Worm (Caenorhabditis elegans) whole organism, L1 larva: ENCODE results near the gene col-162.
A peak's percentile ranks its signal among the peaks of the same experiment; 100 is the strongest.

ENCODE experiments used
- C04F5.9 ChIP-seq: sonication (generic microtip); optimal IDR thresholded peaks from 2 replicates; lab custom pipeline; 2016; ENCODE audit warnings: missing genetic modification characterization, missing compliant biosample characterization
- C34B4.2 ChIP-seq: sonication (generic microtip); optimal IDR thresholded peaks from 2 replicates; lab custom pipeline; 2017; ENCODE audit warnings: mild to moderate bottlenecking, missing genetic modification characterization, missing compliant biosample characterization
- aha-1 ChIP-seq: fragments of 150-350 bp; optimal IDR thresholded peaks from 2 replicates; lab custom pipeline; 2014; ENCODE audit warnings: missing biosample characterization, missing genetic modification characterization
- alr-1 ChIP-seq: fragments of 200-800 bp; sonication (Bioruptor generic); optimal IDR thresholded peaks from 2 replicates; lab custom pipeline; 2018; ENCODE audit warnings: borderline replicate concordance, mild to moderate bottlenecking, missing genetic modification characterization, missing compliant biosample characterization
- ama-1 ChIP-seq: fragments of 150-350 bp; optimal IDR thresholded peaks from 2 replicates; lab custom pipeline; 2014
- ceh-63 ChIP-seq: fragments of 200-800 bp; sonication (Bioruptor generic); optimal IDR thresholded peaks from 2 replicates; lab custom pipeline; 2018; ENCODE audit warnings: mild to moderate bottlenecking, missing genetic modification characterization, missing compliant biosample characterization
- ceh-8 ChIP-seq: fragments of 200-800 bp; sonication (Bioruptor generic); optimal IDR thresholded peaks from 2 replicates; lab custom pipeline; 2018; ENCODE audit warnings: mild to moderate bottlenecking, missing genetic modification characterization, moderate library complexity, missing compliant biosample characterization
- ceh-90 ChIP-seq: sonication (generic microtip); optimal IDR thresholded peaks from 2 replicates; lab custom pipeline; 2016; ENCODE audit warnings: missing genetic modification characterization, missing compliant biosample characterization
- dpl-1 ChIP-seq, 3 experiments: fragments of 150-350 bp in 2 of 3; sonication (generic microtip) in 1 of 3; optimal IDR thresholded peaks; 2 replicates each; lab custom pipeline; 2014 to 2017; ENCODE audit warnings: missing biosample characterization in 3 of 3, missing genetic modification characterization in 3 of 3, missing genetic modification reagents in 3 of 3
- dsc-1 ChIP-seq: sonication (generic microtip); optimal IDR thresholded peaks from 2 replicates; lab custom pipeline; 2016; ENCODE audit warnings: mild to moderate bottlenecking, missing genetic modification characterization, missing compliant biosample characterization
- efl-3 ChIP-seq: fragments of 200-800 bp; sonication (Bioruptor generic); optimal IDR thresholded peaks from 2 replicates; lab custom pipeline; 2018; ENCODE audit warnings: mild to moderate bottlenecking, missing genetic modification characterization, missing compliant biosample characterization
- egl-13 ChIP-seq: sonication (generic microtip); optimal IDR thresholded peaks from 2 replicates; lab custom pipeline; 2016; ENCODE audit warnings: missing genotype, missing genetic modification reagents, missing genetic modification characterization, missing compliant biosample characterization
- egl-27 ChIP-seq, 2 experiments: fragments of 150-350 bp in 1 of 2; sonication (generic microtip); optimal IDR thresholded peaks; 3 replicates each; lab custom pipeline; 2017 to 2018; ENCODE audit warnings: missing biosample characterization in 2 of 2, missing genetic modification characterization in 2 of 2, missing genetic modification reagents in 2 of 2
- elt-2 ChIP-seq: sonication (generic microtip); optimal IDR thresholded peaks from 2 replicates; lab custom pipeline; 2016; ENCODE audit warnings: missing genetic modification characterization, mild to moderate bottlenecking, inconsistent platforms, missing compliant biosample characterization, missing genetic modification reagents
- ets-5 ChIP-seq: fragments of 200-800 bp; sonication (Bioruptor generic); IDR thresholded peaks from 2 replicates; pipeline ENCODE4 v1.3.6; 2022; ENCODE audit warnings: missing genetic modification characterization, missing compliant biosample characterization
- fkh-8 ChIP-seq: sonication (generic microtip); optimal IDR thresholded peaks from 2 replicates; lab custom pipeline; 2016; ENCODE audit warnings: mild to moderate bottlenecking, missing genetic modification characterization, missing compliant biosample characterization
- fos-1 ChIP-seq: fragments of 150-350 bp; optimal IDR thresholded peaks from 2 replicates; lab custom pipeline; 2014; ENCODE audit warnings: missing biosample characterization, missing genetic modification characterization
- hlh-4 ChIP-seq: sonication (generic microtip); optimal IDR thresholded peaks from 2 replicates; lab custom pipeline; 2016; ENCODE audit warnings: mild to moderate bottlenecking, missing genetic modification characterization, missing compliant biosample characterization
- hpl-2 ChIP-seq: fragments of 150-350 bp; optimal IDR thresholded peaks from 2 replicates; lab custom pipeline; 2014; ENCODE audit warnings: missing biosample characterization, missing genetic modification reagents, missing genetic modification characterization
- jun-1 ChIP-seq: fragments of 150-350 bp; optimal IDR thresholded peaks from 2 replicates; lab custom pipeline; 2014; ENCODE audit warnings: missing biosample characterization, missing genetic modification reagents, missing genetic modification characterization
- lin-14 ChIP-seq: fragments of 200-800 bp; sonication (Bioruptor generic); optimal IDR thresholded peaks from 2 replicates; lab custom pipeline; 2018; ENCODE audit warnings: mild to moderate bottlenecking, missing genetic modification characterization, moderate library complexity, missing compliant biosample characterization
- lin-35 ChIP-seq, 2 experiments: fragments of 150-350 bp; optimal IDR thresholded peaks; 2 replicates each; lab custom pipeline; 2014; ENCODE audit warnings: missing biosample characterization in 2 of 2, missing genetic modification characterization in 2 of 2, missing genetic modification reagents in 2 of 2
- lin-39 ChIP-seq: fragments of 150-350 bp; optimal IDR thresholded peaks from 2 replicates; lab custom pipeline; 2014; ENCODE audit warnings: missing biosample characterization, missing genetic modification reagents, missing genetic modification characterization
- lir-3 ChIP-seq: sonication (generic microtip); optimal IDR thresholded peaks from 2 replicates; lab custom pipeline; 2016; ENCODE audit warnings: mild to moderate bottlenecking, missing genetic modification characterization, moderate library complexity, missing compliant biosample characterization; ENCODE audit not compliant: poor library complexity
- mab-9 ChIP-seq: fragments of 200-800 bp; sonication (Bioruptor generic); IDR thresholded peaks from 2 replicates; pipeline ENCODE4 v1.3.6; 2022; ENCODE audit warnings: missing genetic modification reagents, missing genetic modification characterization, missing compliant biosample characterization
- mdl-1 ChIP-seq, 2 experiments: fragments of 150-350 bp; optimal IDR thresholded peaks; 2 replicates each; lab custom pipeline; 2014 to 2017; ENCODE audit warnings: missing biosample characterization in 2 of 2, missing genetic modification characterization in 2 of 2, inconsistent platforms in 1 of 2
- mef-2 ChIP-seq: fragments of 150-350 bp; optimal IDR thresholded peaks from 2 replicates; lab custom pipeline; 2014; ENCODE audit warnings: missing biosample characterization, missing genetic modification characterization
- mep-1 ChIP-seq: fragments of 150-350 bp; optimal IDR thresholded peaks from 2 replicates; lab custom pipeline; 2014; ENCODE audit warnings: missing biosample characterization, missing genetic modification characterization
- nhr-11 ChIP-seq: fragments of 150-350 bp; optimal IDR thresholded peaks from 2 replicates; lab custom pipeline; 2014; ENCODE audit warnings: missing biosample characterization, missing genetic modification characterization
- nhr-12 ChIP-seq: sonication (generic microtip); optimal IDR thresholded peaks from 2 replicates; lab custom pipeline; 2017; ENCODE audit warnings: missing biosample characterization, missing genetic modification characterization
- nhr-19 ChIP-seq: fragments of 200-800 bp; sonication (Bioruptor generic); conservative IDR thresholded peaks from 2 replicates; pipeline ENCODE4 v1.3.6; 2022; ENCODE audit warnings: missing genetic modification characterization, missing compliant biosample characterization
- nhr-237 ChIP-seq: fragments of 150-350 bp; optimal IDR thresholded peaks from 2 replicates; lab custom pipeline; 2014; ENCODE audit warnings: missing biosample characterization, missing genetic modification characterization
- nhr-28 ChIP-seq: fragments of 150-350 bp; optimal IDR thresholded peaks from 2 replicates; lab custom pipeline; 2014; ENCODE audit warnings: missing biosample characterization, missing genetic modification characterization
- nhr-71 ChIP-seq: sonication (generic microtip); optimal IDR thresholded peaks from 2 replicates; lab custom pipeline; 2016; ENCODE audit warnings: mild to moderate bottlenecking, missing genetic modification characterization, moderate library complexity, missing compliant biosample characterization
- nhr-76 ChIP-seq: sonication (generic microtip); optimal IDR thresholded peaks from 2 replicates; lab custom pipeline; 2017; ENCODE audit warnings: missing biosample characterization, missing genetic modification characterization
- nhr-85 ChIP-seq: sonication (generic microtip); peaks from one replicate; lab custom pipeline; 2016; ENCODE audit warnings: missing genetic modification characterization, inconsistent platforms, missing compliant biosample characterization
- nhr-90 ChIP-seq: sonication (generic microtip); optimal IDR thresholded peaks from 2 replicates; lab custom pipeline; 2016; ENCODE audit warnings: mild to moderate bottlenecking, missing genetic modification characterization, missing compliant biosample characterization; ENCODE audit not compliant: poor library complexity
- pag-3 ChIP-seq: sonication (generic microtip); optimal IDR thresholded peaks from 2 replicates; lab custom pipeline; 2017; ENCODE audit warnings: missing genetic modification characterization, mild to moderate bottlenecking, missing compliant biosample characterization, antibody characterized with exemption, borderline replicate concordance; ENCODE audit not compliant: insufficient read depth
- rnt-1 ChIP-seq: sonication (generic microtip); optimal IDR thresholded peaks from 2 replicates; lab custom pipeline; 2016; ENCODE audit warnings: mild to moderate bottlenecking, missing genetic modification characterization, moderate library complexity, missing compliant biosample characterization
- skn-1 ChIP-seq: fragments of 150-350 bp; optimal IDR thresholded peaks from 2 replicates; lab custom pipeline; 2014; ENCODE audit warnings: missing biosample characterization, missing genetic modification characterization
- snpc-4 ChIP-seq: fragments of 150-350 bp; optimal IDR thresholded peaks from 2 replicates; lab custom pipeline; 2014; ENCODE audit warnings: missing biosample characterization, missing genetic modification characterization
- unc-130 ChIP-seq: fragments of 150-350 bp; optimal IDR thresholded peaks from 2 replicates; lab custom pipeline; 2017; ENCODE audit warnings: missing biosample characterization, missing genetic modification characterization, inconsistent platforms
- unc-30 ChIP-seq: sonication (generic microtip); optimal IDR thresholded peaks from 2 replicates; lab custom pipeline; 2017; ENCODE audit warnings: missing biosample characterization, missing genetic modification characterization
- unc-86 ChIP-seq: sonication (generic microtip); optimal IDR thresholded peaks from 2 replicates; lab custom pipeline; 2016; ENCODE audit warnings: missing genetic modification characterization, missing compliant biosample characterization
- unc-98 ChIP-seq: fragments of 200-800 bp; sonication (Bioruptor generic); IDR thresholded peaks from 2 replicates; pipeline ENCODE4 v1.3.6; 2022; ENCODE audit warnings: missing genetic modification characterization, missing compliant biosample characterization
- zag-1 ChIP-seq: fragments of 150-350 bp; optimal IDR thresholded peaks from 2 replicates; lab custom pipeline; 2014; ENCODE audit warnings: missing biosample characterization, missing genetic modification characterization
- zip-4 ChIP-seq: fragments of 200-800 bp; sonication (Bioruptor generic); optimal IDR thresholded peaks from 2 replicates; lab custom pipeline; 2018; ENCODE audit warnings: mild to moderate bottlenecking, missing genetic modification characterization, moderate library complexity, missing compliant biosample characterization
- ztf-4 ChIP-seq: fragments of 150-350 bp; optimal IDR thresholded peaks from 2 replicates; lab custom pipeline; 2014; ENCODE audit warnings: missing biosample characterization, missing genetic modification characterization

The col-162 gene

ce11 chrV:13396426-13396825 is 45.3 kb upstream of the col-162 start (continued):
- no peak for TF ChIP-seq dpl-1 (GFP tag; optimal IDR thresholded peaks at IDR 0.05; lab: Kevin White, UChicago)

DNA sequence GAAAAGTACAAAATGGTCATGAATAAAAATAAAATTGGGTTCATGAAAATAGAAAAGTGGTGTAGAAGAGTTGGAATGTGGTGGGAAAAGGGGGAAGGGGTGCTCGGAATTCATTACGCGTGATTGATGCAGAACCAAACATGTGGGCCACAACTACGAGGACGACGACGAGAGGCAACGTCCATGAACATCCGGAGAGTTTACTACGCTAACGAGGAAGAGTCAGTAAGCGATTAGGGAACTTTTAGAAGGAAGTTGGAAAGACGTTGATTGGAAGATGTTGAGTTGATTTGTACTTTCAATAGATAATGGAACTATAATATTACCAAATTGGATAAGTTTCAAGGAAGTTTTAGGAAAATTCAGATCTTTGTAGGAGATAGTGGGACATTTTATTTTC is 40.1 kb upstream of the col-162 start:
- no peak for TF ChIP-seq unc-86 (tag; lab: Kevin White, UChicago)
- no peak for TF ChIP-seq nhr-90 (tag; lab: Kevin White, UChicago)
- TF ChIP-seq nhr-76, result no peak
- no peak for TF ChIP-seq egl-13 (tag; lab: Kevin White, UChicago)
- TF ChIP-seq mdl-1 (tag; optimal IDR thresholded peaks at IDR 0.05; lab: Kevin White, UChicago), result no peak
- TF ChIP-seq ceh-8 (GFP tag; lab: Kevin White, UChicago), result no peak
- TF ChIP-seq hpl-2 (GFP tag; lab: Kevin White, UChicago), result no peak
- TF ChIP-seq lir-3 (tag; lab: Kevin White, UChicago), result no peak
- TF ChIP-seq fos-1 (tag; lab: Kevin White, UChicago), result no peak
- TF ChIP-seq ceh-90 (tag; lab: Kevin White, UChicago), result no peak
- TF ChIP-seq unc-30, result no peak
- TF ChIP-seq snpc-4, result no peak
- peak; percentile 38 for TF ChIP-seq dsc-1 (tag; lab: Kevin White, UChicago)
- peak; percentile 63 for TF ChIP-seq lin-14 (GFP tag; lab: Kevin White, UChicago)
- no peak for TF ChIP-seq mep-1 (tag; lab: Kevin White, UChicago)
- TF ChIP-seq mab-9 (GFP tag; lab: Robert Waterston, UW), result no peak

DNA sequence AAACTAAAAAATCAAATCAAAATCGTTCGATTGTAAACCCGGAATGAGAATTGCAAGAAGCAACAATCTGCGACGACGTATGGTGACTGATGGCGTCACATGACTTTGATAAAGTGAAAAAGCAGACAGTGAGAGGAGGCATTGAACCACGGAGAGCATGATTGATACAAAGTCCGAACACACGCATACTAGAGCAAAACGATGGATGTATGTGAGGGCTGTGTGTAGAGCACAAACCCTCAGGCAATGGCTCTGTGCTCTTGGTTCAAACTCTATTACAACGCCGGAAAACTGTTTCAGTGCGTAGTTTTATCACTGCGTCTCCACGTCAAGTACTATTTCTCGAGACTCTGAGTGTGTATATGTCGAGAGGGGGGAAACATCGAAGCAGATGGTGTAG is 39.2 kb upstream of the col-162 start:
- TF ChIP-seq unc-86 (tag; lab: Kevin White, UChicago), result no peak
- TF ChIP-seq nhr-237 (tag; lab: Kevin White, UChicago), result no peak
- peak; percentile 64 for TF ChIP-seq lin-39 (tag; lab: Kevin White, UChicago)
- TF ChIP-seq pag-3 (tag; lab: Kevin White, UChicago), result no peak
- no peak for TF ChIP-seq fkh-8 (tag; lab: Kevin White, UChicago)
- no peak for TF ChIP-seq nhr-11 (tag; lab: Kevin White, UChicago)
- 0 out of 2 replicates have a peak, but pooled peaks have one; percentile 23 for TF ChIP-seq nhr-19 (GFP tag; lab: Robert Waterston, UW)
- no peak for TF ChIP-seq hlh-4 (tag; lab: Kevin White, UChicago)
- TF ChIP-seq rnt-1 (tag; lab: Kevin White, UChicago), result peak; percentile 70
- no peak for TF ChIP-seq zag-1 (tag; lab: Kevin White, UChicago)
- no peak for TF ChIP-seq egl-13 (tag; lab: Kevin White, UChicago)
- TF ChIP-seq unc-130 (tag; lab: Kevin White, UChicago), result peak; percentile 2
- TF ChIP-seq egl-27 (tag; optimal IDR thresholded peaks at IDR 0.05; lab: Kevin White, UChicago), result no peak
- peak; percentile 20 for TF ChIP-seq mep-1 (tag; lab: Kevin White, UChicago)
- peak; percentile 56 for TF ChIP-seq dsc-1 (tag; lab: Kevin White, UChicago)
- no peak for TF ChIP-seq C04F5.9 (tag; lab: Kevin White, UChicago)
- TF ChIP-seq nhr-90 (tag; lab: Kevin White, UChicago), result no peak
- TF ChIP-seq unc-98 (GFP tag; lab: Robert Waterston, UW), result no peak
- peak; percentile 72 for TF ChIP-seq lin-14 (GFP tag; lab: Kevin White, UChicago)
- TF ChIP-seq ceh-90 (tag; lab: Kevin White, UChicago), result no peak
- TF ChIP-seq dpl-1 (GFP tag; optimal IDR thresholded peaks at IDR 0.05; lab: Kevin White, UChicago), result peak in 1 of 3 experiments; percentile 13
- TF ChIP-seq zip-4 (GFP tag; lab: Kevin White, UChicago), result no peak
- TF ChIP-seq nhr-85 (tag; lab: Kevin White, UChicago), result no peak
- no peak for TF ChIP-seq ceh-63 (GFP tag; lab: Kevin White, UChicago)
- no peak for TF ChIP-seq ets-5
- TF ChIP-seq skn-1 (tag; lab: Kevin White, UChicago), result no peak
- no peak for TF ChIP-seq aha-1 (tag; lab: Kevin White, UChicago)
- TF ChIP-seq ama-1 (lab: Kevin White, UChicago), result no peak
- no peak for TF ChIP-seq nhr-12 (tag; lab: Kevin White, UChicago)
- peak in 1 of 2 experiments; percentile 3 for TF ChIP-seq lin-35 (GFP tag; optimal IDR thresholded peaks at IDR 0.05; lab: Kevin White, UChicago)
- TF ChIP-seq mdl-1 (tag; optimal IDR thresholded peaks at IDR 0.05; lab: Kevin White, UChicago), result peak in 1 of 2 experiments; percentile 19
- no peak for TF ChIP-seq elt-2 (tag; lab: Kevin White, UChicago)
- TF ChIP-seq nhr-71 (tag; lab: Kevin White, UChicago), result peak; percentile 63
- no peak for TF ChIP-seq alr-1
- TF ChIP-seq mef-2 (tag; lab: Kevin White, UChicago), result no peak
- no peak for TF ChIP-seq mab-9 (GFP tag; lab: Robert Waterston, UW)
- no peak for TF ChIP-seq C34B4.2
- no peak for TF ChIP-seq jun-1 (tag; lab: Kevin White, UChicago)
- TF ChIP-seq nhr-28 (tag; lab: Kevin White, UChicago), result no peak
- TF ChIP-seq efl-3 (GFP tag; lab: Kevin White, UChicago), result no peak
- no peak for TF ChIP-seq ztf-4 (tag; lab: Kevin White, UChicago)
